Fruit fly (Drosophila melanogaster) whole organism, embryonic: Measurements from ENCODE around the gene tst.

Experiments used
- Aef1 ChIP-seq: fragments of 200-800 bp; sonication (Bioruptor generic); IDR thresholded peaks from 3 replicates; pipeline ENCODE4 v1.3.6; 2022; ENCODE audit warnings: missing biosample characterization, missing genetic modification characterization
- Antp ChIP-seq: fragments of 200-800 bp; sonication (Bioruptor generic); optimal IDR thresholded peaks from 3 replicates; lab custom pipeline; 2016; ENCODE audit warnings: missing biosample characterization, missing genetic modification characterization
- CG1024 ChIP-seq: fragments of 200-800 bp; sonication (Bioruptor generic); IDR thresholded peaks from 2 replicates; pipeline ENCODE4 v1.3.6; 2022; ENCODE audit warnings: missing biosample characterization, missing genetic modification characterization
- CG10274 ChIP-seq: fragments of 200-800 bp; sonication (Bioruptor generic); optimal IDR thresholded peaks from 3 replicates; lab custom pipeline; 2017; ENCODE audit warnings: missing biosample characterization, mild to moderate bottlenecking, missing genetic modification characterization
- CG10366 ChIP-seq: fragments of 200-800 bp; sonication (Bioruptor generic); IDR thresholded peaks from 2 replicates; pipeline ENCODE4 v1.3.6; 2022; ENCODE audit warnings: missing biosample characterization, missing genetic modification characterization
- CG1233 ChIP-seq: fragments of 200-800 bp; sonication (Bioruptor generic); optimal IDR thresholded peaks from 4 replicates; lab custom pipeline; 2018; ENCODE audit warnings: missing biosample characterization, mild to moderate bottlenecking, missing genetic modification characterization
- CG12942 ChIP-seq: fragments of 200-800 bp; sonication (Bioruptor generic); optimal IDR thresholded peaks from 3 replicates; lab custom pipeline; 2016; ENCODE audit warnings: missing biosample characterization, missing genetic modification characterization
- CG13296 ChIP-seq: fragments of 200-800 bp; sonication (Bioruptor generic); optimal IDR thresholded peaks from 3 replicates; lab custom pipeline; 2018; ENCODE audit warnings: missing biosample characterization, mild to moderate bottlenecking, missing genetic modification characterization
- CG15073 ChIP-seq: fragments of 200-800 bp; sonication (Bioruptor generic); optimal IDR thresholded peaks from 2 replicates; lab custom pipeline; 2016; ENCODE audit warnings: missing biosample characterization, missing genetic modification characterization
- CG15269 ChIP-seq: fragments of 200-800 bp; sonication (Bioruptor generic); optimal IDR thresholded peaks from 2 replicates; lab custom pipeline; 2018; ENCODE audit warnings: missing biosample characterization, mild to moderate bottlenecking, missing genetic modification characterization, moderate library complexity
- CG16863 ChIP-seq: fragments of 200-800 bp; sonication (Bioruptor generic); optimal IDR thresholded peaks from 3 replicates; lab custom pipeline; 2016; ENCODE audit warnings: missing biosample characterization, missing genetic modification characterization
- CG17829 ChIP-seq: fragments of 200-800 bp; optimal IDR thresholded peaks from 2 replicates; lab custom pipeline; 2019; ENCODE audit warnings: missing biosample characterization, mild to moderate bottlenecking, missing genetic modification characterization, moderate library complexity
- CG1792 ChIP-seq: fragments of 200-800 bp; sonication (Bioruptor generic); optimal IDR thresholded peaks from 2 replicates; lab custom pipeline; 2016; ENCODE audit warnings: missing biosample characterization, missing genetic modification characterization
- CG2120 ChIP-seq: fragments of 200-800 bp; sonication (Bioruptor generic); optimal IDR thresholded peaks from 3 replicates; lab custom pipeline; 2016; ENCODE audit warnings: missing biosample characterization, missing genetic modification characterization
- CG34376 ChIP-seq: fragments of 200-800 bp; sonication (Bioruptor generic); optimal IDR thresholded peaks from 2 replicates; lab custom pipeline; 2018; ENCODE audit warnings: missing biosample characterization, mild to moderate bottlenecking, missing genetic modification characterization
- CG3838 ChIP-seq: fragments of 200-800 bp; sonication (Bioruptor generic); optimal IDR thresholded peaks from 3 replicates; lab custom pipeline; 2016; ENCODE audit warnings: missing biosample characterization, missing genetic modification characterization
- CG4854 ChIP-seq: fragments of 200-800 bp; sonication (Bioruptor generic); optimal IDR thresholded peaks from 2 replicates; lab custom pipeline; 2016; ENCODE audit warnings: missing biosample characterization, missing genetic modification characterization, inconsistent platforms
- CG5180 ChIP-seq: fragments of 200-800 bp; sonication (Bioruptor generic); optimal IDR thresholded peaks from 3 replicates; lab custom pipeline; 2017; ENCODE audit warnings: missing biosample characterization, missing genetic modification characterization, mild to moderate bottlenecking, moderate library complexity, missing genetic modification reagents
- CG6689 ChIP-seq: fragments of 200-800 bp; sonication (Bioruptor generic); IDR thresholded peaks from 2 replicates; pipeline ENCODE4 v1.3.6; 2022; ENCODE audit warnings: missing biosample characterization, missing genetic modification characterization
- CG6791 ChIP-seq: fragments of 200-800 bp; sonication (Bioruptor generic); IDR thresholded peaks from 3 replicates; pipeline ENCODE4 v1.3.6; 2022; ENCODE audit warnings: missing biosample characterization, missing genetic modification characterization; ENCODE audit not compliant: partially characterized antibody
- CG7963 ChIP-seq: fragments of 200-800 bp; sonication (Bioruptor generic); IDR thresholded peaks from 3 replicates; pipeline ENCODE4 v1.3.6; 2022; ENCODE audit warnings: missing biosample characterization, missing genetic modification characterization; ENCODE audit not compliant: partially characterized antibody
- CG8765 ChIP-seq: fragments of 200-800 bp; sonication (Bioruptor generic); IDR thresholded peaks from 2 replicates; pipeline ENCODE4 v1.3.6; 2022; ENCODE audit warnings: missing biosample characterization, missing genetic modification characterization
- CG9215 ChIP-seq: fragments of 200-800 bp; sonication (Bioruptor generic); IDR thresholded peaks from 2 replicates; pipeline ENCODE4 v1.3.6; 2022; ENCODE audit warnings: missing biosample characterization, missing genetic modification characterization
- CG9817 ChIP-seq: fragments of 200-800 bp; sonication (Bioruptor generic); optimal IDR thresholded peaks from 2 replicates; lab custom pipeline; 2018; ENCODE audit warnings: missing biosample characterization, mild to moderate bottlenecking, missing genetic modification characterization, moderate library complexity
- Ets65A ChIP-seq: fragments of 200-800 bp; sonication (Bioruptor generic); peaks from one replicate; lab custom pipeline; 2016; ENCODE audit warnings: missing biosample characterization, missing genetic modification characterization
- Fer3 ChIP-seq: fragments of 200-800 bp; sonication (Bioruptor generic); optimal IDR thresholded peaks from 2 replicates; lab custom pipeline; 2018; ENCODE audit warnings: missing biosample characterization, mild to moderate bottlenecking, missing genetic modification characterization, moderate library complexity
- Mes4 ChIP-seq: fragments of 200-800 bp; sonication (Bioruptor generic); optimal IDR thresholded peaks from 2 replicates; lab custom pipeline; 2016; ENCODE audit warnings: missing biosample characterization, missing genetic modification characterization
- Mrtf ChIP-seq: fragments of 200-800 bp; sonication (Bioruptor generic); IDR thresholded peaks from 3 replicates; pipeline ENCODE4 v1.3.6; 2022; ENCODE audit warnings: missing biosample characterization, missing genetic modification characterization
- Nf-YB ChIP-seq: fragments of 200-800 bp; sonication (Bioruptor generic); optimal IDR thresholded peaks from 3 replicates; lab custom pipeline; 2019; ENCODE audit warnings: missing biosample characterization, mild to moderate bottlenecking, missing genetic modification characterization, moderate library complexity
- Nf-YC ChIP-seq: fragments of 200-800 bp; optimal IDR thresholded peaks from 3 replicates; lab custom pipeline; 2019; ENCODE audit warnings: missing biosample characterization, mild to moderate bottlenecking, missing genetic modification characterization, moderate library complexity
- NfI ChIP-seq: fragments of 200-800 bp; sonication (Bioruptor generic); optimal IDR thresholded peaks from 3 replicates; lab custom pipeline; 2018; ENCODE audit warnings: missing biosample characterization, mild to moderate bottlenecking, missing genetic modification characterization, moderate library complexity
- PHDP ChIP-seq: fragments of 200-800 bp; sonication (Bioruptor generic); optimal IDR thresholded peaks from 3 replicates; lab custom pipeline; 2018; ENCODE audit warnings: missing biosample characterization, mild to moderate bottlenecking, missing genetic modification characterization, moderate library complexity
- Rfx ChIP-seq: fragments of 200-800 bp; sonication (Bioruptor generic); IDR thresholded peaks from 2 replicates; pipeline ENCODE4 v1.3.6; 2022; ENCODE audit warnings: missing biosample characterization, missing genetic modification characterization
- TFAM ChIP-seq: fragments of 200-800 bp; sonication (Bioruptor generic); optimal IDR thresholded peaks from 2 replicates; lab custom pipeline; 2017; ENCODE audit warnings: missing biosample characterization, missing genetic modification characterization, inconsistent platforms
- Xbp1 ChIP-seq: fragments of 200-800 bp; sonication (Bioruptor generic); optimal IDR thresholded peaks from 3 replicates; lab custom pipeline; 2016; ENCODE audit warnings: missing biosample characterization, mild to moderate bottlenecking, missing genetic modification characterization
- ab ChIP-seq: fragments of 200-800 bp; sonication (Bioruptor generic); optimal IDR thresholded peaks from 2 replicates; lab custom pipeline; 2016; ENCODE audit warnings: missing biosample characterization, missing genetic modification characterization
- amos ChIP-seq: fragments of 200-800 bp; sonication (Bioruptor generic); IDR thresholded peaks from 2 replicates; pipeline ENCODE4 v1.3.6; 2022; ENCODE audit warnings: missing biosample characterization, missing genetic modification characterization; ENCODE audit not compliant: partially characterized antibody
- aop ChIP-seq: fragments of 200-800 bp; sonication (Bioruptor generic); IDR thresholded peaks from 2 replicates; pipeline ENCODE4 v1.3.6; 2022; ENCODE audit warnings: missing biosample characterization, missing genetic modification characterization
- dm ChIP-seq: fragments of 200-800 bp; sonication (Bioruptor generic); optimal IDR thresholded peaks from 3 replicates; lab custom pipeline; 2016; ENCODE audit warnings: missing biosample characterization, missing genetic modification characterization
- fd102C ChIP-seq: fragments of 200-800 bp; sonication (Bioruptor generic); optimal IDR thresholded peaks from 2 replicates; lab custom pipeline; 2018; ENCODE audit warnings: missing biosample characterization, mild to moderate bottlenecking, missing genetic modification characterization, moderate library complexity
- grn ChIP-seq: fragments of 200-800 bp; sonication (Bioruptor generic); optimal IDR thresholded peaks from 3 replicates; lab custom pipeline; 2017; ENCODE audit warnings: missing biosample characterization, missing genetic modification characterization
- gro ChIP-seq: fragments of 200-800 bp; sonication (Bioruptor generic); optimal IDR thresholded peaks from 2 replicates; lab custom pipeline; 2016; ENCODE audit warnings: missing biosample characterization, missing genetic modification characterization
- nerfin-1 ChIP-seq: fragments of 200-800 bp; sonication (Bioruptor generic); optimal IDR thresholded peaks from 3 replicates; lab custom pipeline; 2019; ENCODE audit warnings: missing biosample characterization, mild to moderate bottlenecking, missing genetic modification characterization, moderate library complexity
- pb ChIP-seq: fragments of 200-800 bp; sonication (Bioruptor generic); optimal IDR thresholded peaks from 3 replicates; lab custom pipeline; 2016; ENCODE audit warnings: missing biosample characterization, missing genetic modification characterization
- pho ChIP-seq: fragments of 200-800 bp; sonication (Bioruptor generic); optimal IDR thresholded peaks from 2 replicates; lab custom pipeline; 2016; ENCODE audit warnings: missing biosample characterization, missing genetic modification characterization
- rib ChIP-seq: fragments of 200-800 bp; sonication (Bioruptor generic); IDR thresholded peaks from 2 replicates; pipeline ENCODE4 v1.3.6; 2022; ENCODE audit warnings: missing biosample characterization, missing genetic modification characterization
- sima ChIP-seq: fragments of 200-800 bp; sonication (Bioruptor generic); optimal IDR thresholded peaks from 2 replicates; lab custom pipeline; 2016; ENCODE audit warnings: missing biosample characterization, missing genetic modification characterization
- so ChIP-seq: fragments of 200-800 bp; sonication (Bioruptor generic); IDR thresholded peaks from 3 replicates; pipeline ENCODE4 v1.3.6; 2022; ENCODE audit warnings: missing biosample characterization, missing genetic modification characterization

The tst gene

dm6 chr3R:23782456-23783402, 10.1 kb upstream of the tst start (continued):
- TF ChIP-seq Xbp1 (GFP tag; lab: Kevin White, UChicago) (peak; percentile 91), aop (GFP tag; lab: Robert Waterston, UW) (peak; percentile 27; the same call in 1 of the 2 replicates), NfI (GFP tag; lab: Kevin White, UChicago) (peak; percentile 71), CG34376 (GFP tag; lab: Kevin White, UChicago) (peak; percentile 87), pb (peak; percentile 76), CG4854 (peak; percentile 63), Mrtf (GFP tag; lab: Robert Waterston, UW) (peak; percentile 59; the same call in 2 of the 3 replicates), CG16863 (GFP tag; lab: Kevin White, UChicago) (peak; percentile 88), CG6791 (GFP tag; lab: Robert Waterston, UW) (no peak; the same call in 2 of the 3 replicates), Rfx (GFP tag; lab: Robert Waterston, UW) (peak; percentile 56; the same call in 1 of the 2 replicates), Nf-YB (GFP tag; lab: Kevin White, UChicago) (peak; percentile 64), CG15073 (GFP tag; lab: Kevin White, UChicago) (peak; percentile 71), CG10366 (GFP tag; lab: Robert Waterston, UW) (peak; percentile 76), Nf-YC (peak; percentile 85), CG17829 (peak; percentile 95), CG1233 (GFP tag; lab: Kevin White, UChicago) (peak; percentile 85), CG1792 (GFP tag; lab: Kevin White, UChicago) (peak; percentile 70), CG9817 (tag; lab: Kevin White, UChicago) (peak; percentile 32), Fer3 (tag; lab: Kevin White, UChicago) (peak; percentile 53), CG9215 (peak; percentile 50), sima (GFP tag; lab: Kevin White, UChicago) (peak; percentile 12), amos (no peak), CG12942 (GFP tag; lab: Kevin White, UChicago) (peak; percentile 81), pho (GFP tag; lab: Kevin White, UChicago) (peak; percentile 9), CG1024 (GFP tag; lab: Robert Waterston, UW) (peak; percentile 81), Aef1 (peak; percentile 32; the same call in 1 of the 3 replicates), CG15269 (tag; lab: Kevin White, UChicago) (peak; percentile 69), CG13296 (GFP tag; lab: Kevin White, UChicago) (peak; percentile 76), CG8765 (GFP tag; lab: Robert Waterston, UW) (peak; percentile 86), TFAM (GFP tag; lab: Kevin White, UChicago) (peak; percentile 61), CG7963 (GFP tag; lab: Robert Waterston, UW) (no peak), grn (GFP tag; lab: Kevin White, UChicago) (peak; percentile 95), PHDP (tag; lab: Kevin White, UChicago) (peak; percentile 82), CG3838 (GFP tag; lab: Kevin White, UChicago) (peak; percentile 79), Antp (GFP tag; lab: Kevin White, UChicago) (peak; percentile 77), gro (peak; percentile 8), dm (GFP tag; lab: Kevin White, UChicago) (peak; percentile 79), rib (peak; percentile 83), CG2120 (GFP tag; lab: Kevin White, UChicago) (peak; percentile 23), CG6689 (GFP tag; lab: Robert Waterston, UW) (peak; percentile 89), Ets65A (GFP tag; lab: Kevin White, UChicago) (peak; percentile 99), Mes4 (GFP tag; lab: Kevin White, UChicago) (peak; percentile 84), so (GFP tag; lab: Robert Waterston, UW) (0 out of 3 replicates have a peak, but pooled peaks have one; percentile 28), fd102C (GFP tag; lab: Kevin White, UChicago) (peak; percentile 88), ab (GFP tag; lab: Kevin White, UChicago) (peak; percentile 83), nerfin-1 (tag; lab: Kevin White, UChicago) (peak; percentile 82), CG5180 (GFP tag; lab: Kevin White, UChicago) (peak; percentile 67), CG10274 (peak; percentile 44)
